Worm (Caenorhabditis elegans): ENCODE measurements around the gene fbxc-33.

- TF ChIP-seq ceh-82 (tag; optimal IDR thresholded peaks at IDR 0.05), result no peak
- no peak for TF ChIP-seq unc-62 (GFP tag; optimal IDR thresholded peaks at IDR 0.05)
- no peak for TF ChIP-seq sptf-1 (tag; optimal IDR thresholded peaks at IDR 0.05)
- no peak for TF ChIP-seq hpl-2 (GFP tag; optimal IDR thresholded peaks at IDR 0.05)
- TF ChIP-seq hlh-17 (GFP tag; optimal IDR thresholded peaks at IDR 0.05; ENCODE audit: borderline replicate concordance), result no peak
Observed at ce11 chrII:927331-927730, 13.9 kb downstream of the fbxc-33 start, which contains the start of gene R07C3.13.
